Worm (Caenorhabditis elegans): ENCODE results near the gene lec-9.

Gene lec-9

ce11 chrX:17609948-17610347, 9.7 kb downstream of the lec-9 start, which contains the start of gene C16H3.3:
TSS of gene C16H3.3 (minus strand) at chrX:17610048.
- no peak for TF ChIP-seq M03D4.4 (tag; optimal IDR thresholded peaks at IDR 0.05)
- TF ChIP-seq pha-4 (tag; optimal IDR thresholded peaks at IDR 0.05) = no peak
- no peak for TF ChIP-seq flh-1 (GFP tag; optimal IDR thresholded peaks at IDR 0.05)
- no peak for TF ChIP-seq snpc-4 (tag; optimal IDR thresholded peaks at IDR 0.05)
- TF ChIP-seq nhr-28 (tag; optimal IDR thresholded peaks at IDR 0.05) = no peak
- TF ChIP-seq sem-2 (GFP tag; optimal IDR thresholded peaks at IDR 0.05) = no peak
- TF ChIP-seq bed-3 (GFP tag; optimal IDR thresholded peaks at IDR 0.05) = no peak
- no peak for TF ChIP-seq lsy-2 (tag; optimal IDR thresholded peaks at IDR 0.05)
- TF ChIP-seq ceh-39 (tag; optimal IDR thresholded peaks at IDR 0.05) = no peak
- no peak for TF ChIP-seq elt-3 (tag; optimal IDR thresholded peaks at IDR 0.05)
- no peak for TF ChIP-seq lin-32 (GFP tag; optimal IDR thresholded peaks at IDR 0.05)

- TF ChIP-seq unc-39 (tag; optimal IDR thresholded peaks at IDR 0.05) (peak; percentile 37), lsy-2 (tag; optimal IDR thresholded peaks at IDR 0.05) (peak; percentile 36), flh-1 (GFP tag; optimal IDR thresholded peaks at IDR 0.05) (no peak), nhr-2 (tag; optimal IDR thresholded peaks at IDR 0.05) (peak; percentile 21), tbx-8 (GFP tag; optimal IDR thresholded peaks at IDR 0.05) (no peak), nhr-28 (tag; optimal IDR thresholded peaks at IDR 0.05) (no peak), ces-1 (GFP tag; optimal IDR thresholded peaks at IDR 0.05) (peak; percentile 21), mls-2 (tag; optimal IDR thresholded peaks at IDR 0.05) (no peak), sem-2 (GFP tag; optimal IDR thresholded peaks at IDR 0.05) (no peak), ceh-39 (tag; optimal IDR thresholded peaks at IDR 0.05) (peak; percentile 63), pha-4 (tag; optimal IDR thresholded peaks at IDR 0.05) (no peak), bed-3 (GFP tag; optimal IDR thresholded peaks at IDR 0.05) (no peak), ceh-83 (GFP tag; optimal IDR thresholded peaks at IDR 0.05) (no peak), M03D4.4 (tag; optimal IDR thresholded peaks at IDR 0.05) (peak; percentile 47), mab-5 (tag; optimal IDR thresholded peaks at IDR 0.05) (no peak), lin-32 (GFP tag; optimal IDR thresholded peaks at IDR 0.05) (peak; percentile 28), lin-13 (tag; optimal IDR thresholded peaks at IDR 0.05) (peak; percentile 48), cnd-1 (tag; optimal IDR thresholded peaks at IDR 0.05) (no peak), drap-1 (GFP tag; optimal IDR thresholded peaks at IDR 0.05) (peak; percentile 36), nhr-237 (tag; optimal IDR thresholded peaks at IDR 0.05) (no peak), elt-3 (tag; optimal IDR thresholded peaks at IDR 0.05) (no peak), sptf-1 (tag; optimal IDR thresholded peaks at IDR 0.05) (peak; percentile 73), ztf-11 (tag; optimal IDR thresholded peaks at IDR 0.05) (no peak), unc-120 (tag; optimal IDR thresholded peaks at IDR 0.05; ENCODE audit: poor library complexity, severe bottlenecking) (peak; percentile 71), unc-62 (GFP tag; optimal IDR thresholded peaks at IDR 0.05) (peak; percentile 29), ceh-43 (GFP tag; optimal IDR thresholded peaks at IDR 0.05) (no peak), hlh-1 (tag; optimal IDR thresholded peaks at IDR 0.05) (peak; percentile 74)
Observed at ce11 chrX:17610406-17610981, 10.2 kb downstream of the lec-9 start.

DNA sequence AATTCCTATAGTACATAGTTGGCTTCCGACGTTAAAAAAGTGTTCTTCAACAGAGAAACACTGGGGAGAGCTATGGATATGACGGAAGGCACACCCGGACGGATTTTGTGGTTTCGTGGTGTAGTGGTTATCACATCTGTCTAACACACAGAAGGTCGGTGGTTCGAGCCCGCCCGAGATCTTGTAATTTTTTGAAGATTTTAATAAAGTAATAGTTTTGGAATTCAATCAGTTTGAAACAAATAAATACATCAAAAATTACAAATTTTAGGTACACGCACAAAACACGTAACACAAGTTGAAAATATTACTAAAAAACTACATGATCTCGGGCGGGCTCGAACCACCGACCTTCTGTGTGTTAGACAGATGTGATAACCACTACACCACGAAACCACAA, 10.9 kb downstream of the lec-9 start:
- TF ChIP-seq nhr-237 (tag; optimal IDR thresholded peaks at IDR 0.05) = no peak
- TF ChIP-seq hlh-1 (tag; optimal IDR thresholded peaks at IDR 0.05) = peak; percentile 9
- TF ChIP-seq sptf-1 (tag; optimal IDR thresholded peaks at IDR 0.05) = no peak
- TF ChIP-seq ceh-83 (GFP tag; optimal IDR thresholded peaks at IDR 0.05) = peak; percentile 77
- TF ChIP-seq cnd-1 (tag; optimal IDR thresholded peaks at IDR 0.05) = peak; percentile 67
- no peak for TF ChIP-seq sem-2 (GFP tag; optimal IDR thresholded peaks at IDR 0.05)
- peak; percentile 20 for TF ChIP-seq M03D4.4 (tag; optimal IDR thresholded peaks at IDR 0.05)
- TF ChIP-seq mls-2 (tag; optimal IDR thresholded peaks at IDR 0.05) = peak; percentile 8
- peak; percentile 29 for TF ChIP-seq drap-1 (GFP tag; optimal IDR thresholded peaks at IDR 0.05)

DNA sequence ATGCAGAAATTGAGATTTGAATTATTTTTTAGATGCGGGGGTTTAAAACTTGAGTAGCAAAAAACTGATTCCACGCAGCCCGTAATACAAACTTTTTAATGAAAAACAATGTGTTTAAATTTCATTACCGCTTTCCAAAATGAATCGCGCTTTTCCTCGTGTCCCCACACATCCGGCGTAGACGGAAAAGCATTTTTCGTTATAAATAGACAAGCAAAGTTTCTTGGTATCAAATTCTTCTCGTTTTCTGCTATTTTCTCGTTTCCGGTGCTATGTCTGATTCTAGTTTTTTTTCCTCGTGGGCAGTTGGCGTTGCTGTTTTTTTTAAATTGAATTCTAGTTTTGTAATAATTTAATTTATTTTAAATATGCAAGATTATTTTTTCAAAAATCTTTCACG, 12.7 kb downstream of the lec-9 start:
- no peak for TF ChIP-seq tbx-8 (GFP tag; optimal IDR thresholded peaks at IDR 0.05)

- no peak for TF ChIP-seq sptf-1 (tag; optimal IDR thresholded peaks at IDR 0.05)
- no peak for TF ChIP-seq ceh-83 (GFP tag; optimal IDR thresholded peaks at IDR 0.05)
- no peak for TF ChIP-seq blmp-1 (tag; optimal IDR thresholded peaks at IDR 0.05)
- TF ChIP-seq elt-1 (tag; optimal IDR thresholded peaks at IDR 0.05; ENCODE audit: borderline replicate concordance, insufficient read depth) = no peak
- TF ChIP-seq unc-39 (tag; optimal IDR thresholded peaks at IDR 0.05) = no peak
- TF ChIP-seq cnd-1 (tag; optimal IDR thresholded peaks at IDR 0.05) = no peak
- TF ChIP-seq ham-2 (GFP tag; optimal IDR thresholded peaks at IDR 0.05) = no peak
- TF ChIP-seq ztf-11 (tag; optimal IDR thresholded peaks at IDR 0.05) = no peak
- TF ChIP-seq mab-5 (tag; optimal IDR thresholded peaks at IDR 0.05) = no peak
- no peak for TF ChIP-seq nhr-12 (tag; optimal IDR thresholded peaks at IDR 0.05)
- TF ChIP-seq nhr-237 (tag; optimal IDR thresholded peaks at IDR 0.05) = no peak
- TF ChIP-seq zip-8 (tag; optimal IDR thresholded peaks at IDR 0.05) = no peak
- TF ChIP-seq ces-1 (GFP tag; optimal IDR thresholded peaks at IDR 0.05) = no peak
- no peak for TF ChIP-seq hlh-1 (tag; optimal IDR thresholded peaks at IDR 0.05)
- no peak for TF ChIP-seq mls-2 (tag; optimal IDR thresholded peaks at IDR 0.05)
- no peak for TF ChIP-seq nhr-28 (tag; optimal IDR thresholded peaks at IDR 0.05)
Observed at ce11 chrX:17614245-17614644, 14.0 kb downstream of the lec-9 start, which contains the start of gene ncs-7. TSS of gene ncs-7 (plus strand) at chrX:17614545.

All from whole organism, mixed stage, embryonic.